Fruit fly (Drosophila melanogaster): ENCODE data around the gene CG9550.

DNA sequence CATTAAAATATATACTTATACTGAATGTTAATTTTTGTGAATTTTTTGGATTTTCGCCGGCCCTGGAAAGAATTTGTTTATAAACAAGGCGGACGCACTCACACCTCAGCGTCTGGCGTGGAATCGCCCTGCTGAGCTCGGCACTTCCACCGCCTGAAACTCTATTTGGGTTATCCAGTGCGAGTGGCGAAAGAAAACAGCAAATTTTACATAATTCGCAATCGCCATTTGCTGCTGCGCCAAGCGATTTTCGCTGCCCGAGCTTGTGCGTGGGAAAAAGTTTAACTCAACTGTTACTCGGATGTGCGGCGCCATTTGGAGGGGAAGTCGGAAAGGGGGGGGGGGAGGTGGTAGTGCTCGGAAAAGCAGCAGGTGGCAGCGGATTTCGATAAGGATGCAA is 36.1 kb downstream of the CG9550 start:
- TF ChIP-seq EcR (GFP tag; optimal IDR thresholded peaks at IDR 0.05), result no peak
- TF ChIP-seq CG14655 (GFP tag; optimal IDR thresholded peaks at IDR 0.05), result no peak
- no peak for TF ChIP-seq CG8301 (tag; optimal IDR thresholded peaks at IDR 0.05)
- no peak for TF ChIP-seq CG15710 (tag; optimal IDR thresholded peaks at IDR 0.05)
- no peak for TF ChIP-seq CG34367 (tag; optimal IDR thresholded peaks at IDR 0.05)
- TF ChIP-seq CG13204 (GFP tag; optimal IDR thresholded peaks at IDR 0.05), result no peak
- TF ChIP-seq Pif1B (GFP tag; optimal IDR thresholded peaks at IDR 0.05), result no peak
- no peak for TF ChIP-seq rn (GFP tag; IDR thresholded peaks at IDR 0.05)
- no peak for TF ChIP-seq Ets98B (GFP tag; IDR thresholded peaks at IDR 0.05)
